Worm (Caenorhabditis elegans) whole organism, late embryonic: ENCODE measurements around the gene hid-1.

Experiments
- C08G9.2 ChIP-seq: sonication (generic microtip); optimal IDR thresholded peaks from 2 replicates; lab custom pipeline; 2016; ENCODE audit warnings: mild to moderate bottlenecking, missing genetic modification characterization, moderate library complexity, missing compliant biosample characterization
- ceh-22 ChIP-seq: sonication (generic microtip); optimal IDR thresholded peaks from 2 replicates; lab custom pipeline; 2017; ENCODE audit warnings: missing biosample characterization, missing genetic modification characterization
- ceh-9 ChIP-seq: sonication (generic microtip); optimal IDR thresholded peaks from 2 replicates; lab custom pipeline; 2016; ENCODE audit warnings: mild to moderate bottlenecking, missing genetic modification characterization, inconsistent platforms, missing compliant biosample characterization
- pag-3 ChIP-seq: sonication (generic microtip); optimal IDR thresholded peaks from 2 replicates; lab custom pipeline; 2016; ENCODE audit warnings: missing compliant biosample characterization, missing genetic modification characterization, borderline replicate concordance
- pha-4 ChIP-seq: fragments of 150-350 bp; optimal IDR thresholded peaks from 2 replicates; lab custom pipeline; 2018; ENCODE audit warnings: missing biosample characterization, missing genetic modification reagents, missing genetic modification characterization
- pros-1 ChIP-seq: fragments of 150-350 bp; optimal IDR thresholded peaks from 2 replicates; lab custom pipeline; 2014; ENCODE audit warnings: missing biosample characterization, missing genetic modification reagents, missing genetic modification characterization
- sox-4 ChIP-seq: sonication (generic microtip); optimal IDR thresholded peaks from 2 replicates; lab custom pipeline; 2017; ENCODE audit warnings: mild to moderate bottlenecking, missing genetic modification characterization, inconsistent platforms, missing compliant biosample characterization
- ztf-16 ChIP-seq: sonication (generic microtip); optimal IDR thresholded peaks from 2 replicates; lab custom pipeline; 2017; ENCODE audit warnings: missing genetic modification characterization, missing compliant biosample characterization

ce11 chrX:2439728-2440127, 49.1 kb upstream of the hid-1 start:
- TF ChIP-seq ceh-22, result no peak
- no peak for TF ChIP-seq ztf-16 (tag; lab: Kevin White, UChicago)
- no peak for TF ChIP-seq pros-1 (tag; lab: Kevin White, UChicago)
- no peak for TF ChIP-seq pag-3
- no peak for TF ChIP-seq C08G9.2 (tag; lab: Kevin White, UChicago)
- no peak for TF ChIP-seq sox-4 (tag; lab: Kevin White, UChicago)
- no peak for TF ChIP-seq pha-4
- no peak for TF ChIP-seq ceh-9 (tag; lab: Kevin White, UChicago)
